Fruit fly (Drosophila melanogaster): Measurements from ENCODE around the gene Sgs3.

Sgs3 gene

dm6 chr3L:11466985-11467384 is 45.0 kb upstream of the Sgs3 start (continued):
- peak; percentile 37 for TF ChIP-seq CG12391 (tag; optimal IDR thresholded peaks at IDR 0.05)

- peak; percentile 33 for TF ChIP-seq sens (GFP tag)
- peak; percentile 28 for TF ChIP-seq grau (tag; optimal IDR thresholded peaks at IDR 0.05)
- peak; percentile 6 for TF ChIP-seq Abd-B (GFP tag; optimal IDR thresholded peaks at IDR 0.05)
- no peak for TF ChIP-seq pnt (GFP tag; optimal IDR thresholded peaks at IDR 0.05)
- TF ChIP-seq Med (GFP tag): peak; percentile 28
- TF ChIP-seq prd (optimal IDR thresholded peaks at IDR 0.05): no peak
- TF ChIP-seq prd (GFP tag; IDR thresholded peaks at IDR 0.05): peak; percentile 17; the same call in 1 of the 3 replicates
These were observed 39.6 kb upstream of the Sgs3 start for dm6 chr3L:11472388-11472787.

- no peak for TF ChIP-seq cas (GFP tag; IDR thresholded peaks at IDR 0.05)
- TF ChIP-seq CG8359 (GFP tag; optimal IDR thresholded peaks at IDR 0.05; ENCODE audit: borderline replicate concordance): no peak
These were observed 39.0 kb upstream of the Sgs3 start, which contains the start of gene Vha16-3 for dm6 chr3L:11472991-11473390. Vha16-3 (plus strand) TSS chr3L:11473291.

- TF ChIP-seq pnt (GFP tag; optimal IDR thresholded peaks at IDR 0.05): no peak
- TF ChIP-seq jing (GFP tag; optimal IDR thresholded peaks at IDR 0.05): no peak
- TF ChIP-seq ro (GFP tag; IDR thresholded peaks at IDR 0.05): no peak
- no peak for TF ChIP-seq exex (tag; optimal IDR thresholded peaks at IDR 0.05)
- TF ChIP-seq CG10979 (tag; optimal IDR thresholded peaks at IDR 0.05): no peak
- no peak for TF ChIP-seq nmo (GFP tag; optimal IDR thresholded peaks at IDR 0.05)
- no peak for TF ChIP-seq CG8478 (optimal IDR thresholded peaks at IDR 0.05)
- TF ChIP-seq CG9932 (GFP tag; IDR thresholded peaks at IDR 0.05): no peak
- TF ChIP-seq lilli (GFP tag; optimal IDR thresholded peaks at IDR 0.05): no peak
- TF ChIP-seq CG10147 (GFP tag; optimal IDR thresholded peaks at IDR 0.05): no peak
- TF ChIP-seq jumu (GFP tag; optimal IDR thresholded peaks at IDR 0.05): no peak
- no peak for TF ChIP-seq CG1602 (GFP tag; optimal IDR thresholded peaks at IDR 0.05)
- TF ChIP-seq Med (GFP tag): no peak
- TF ChIP-seq ci (GFP tag; IDR thresholded peaks at IDR 0.05): no peak
- TF ChIP-seq dm (GFP tag; optimal IDR thresholded peaks at IDR 0.05): no peak
- TF ChIP-seq sug (tag; optimal IDR thresholded peaks at IDR 0.05): no peak
- TF ChIP-seq az2 (GFP tag; optimal IDR thresholded peaks at IDR 0.05): no peak
- no peak for TF ChIP-seq Ravus (GFP tag; IDR thresholded peaks at IDR 0.05)
- no peak for TF ChIP-seq tin (GFP tag; optimal IDR thresholded peaks at IDR 0.05)
- TF ChIP-seq slp2 (GFP tag; optimal IDR thresholded peaks at IDR 0.05): no peak
These were observed 37.4 kb upstream of the Sgs3 start, which contains the start of gene Vha16-2 for dm6 chr3L:11474658-11475057. Vha16-2 (plus strand) TSS chr3L:11474958.

- TF ChIP-seq ato (GFP tag; IDR thresholded peaks at IDR 0.05; ENCODE audit: partially characterized antibody) (no peak), Ets65A (GFP tag) (peak; percentile 80), dysf (GFP tag; IDR thresholded peaks at IDR 0.05) (0 out of 3 replicates have a peak, but pooled peaks have one; percentile 13), CG11456 (GFP tag; IDR thresholded peaks at IDR 0.05) (0 out of 3 replicates have a peak, but pooled peaks have one; percentile 13), Med (GFP tag) (peak; percentile 53), ATbp (GFP tag; optimal IDR thresholded peaks at IDR 0.05) (no peak), Opbp (GFP tag; IDR thresholded peaks at IDR 0.05; ENCODE audit: partially characterized antibody) (no peak), HmgZ (tag; optimal IDR thresholded peaks at IDR 0.05) (no peak), sr (GFP tag; IDR thresholded peaks at IDR 0.05) (0 out of 3 replicates have a peak, but pooled peaks have one; percentile 4)
These were observed 31.7 kb upstream of the Sgs3 start for dm6 chr3L:11480304-11480703.

Measured in whole organism, embryonic.